Worm (Caenorhabditis elegans) whole organism, L1 larva: Measurements from ENCODE around the gene C53A5.9.

Source experiments
- C34B4.2 ChIP-seq: sonication (generic microtip); optimal IDR thresholded peaks from 2 replicates; lab custom pipeline; 2017; ENCODE audit warnings: mild to moderate bottlenecking, missing genetic modification characterization, missing compliant biosample characterization
- F16B12.6 ChIP-seq: fragments of 150-350 bp; optimal IDR thresholded peaks from 2 replicates; lab custom pipeline; 2014; ENCODE audit warnings: missing biosample characterization, missing genetic modification characterization
- Y116A8C.19 ChIP-seq: sonication (generic microtip); optimal IDR thresholded peaks from 2 replicates; lab custom pipeline; 2016; ENCODE audit warnings: missing compliant biosample characterization, missing genetic modification characterization, borderline replicate concordance
- aly-2 ChIP-seq: fragments of 150-350 bp; optimal IDR thresholded peaks from 2 replicates; lab custom pipeline; 2014; ENCODE audit warnings: missing biosample characterization, missing genetic modification characterization
- ama-1 ChIP-seq: fragments of 150-350 bp; optimal IDR thresholded peaks from 2 replicates; lab custom pipeline; 2014
- ceh-63 ChIP-seq: fragments of 200-800 bp; sonication (Bioruptor generic); optimal IDR thresholded peaks from 2 replicates; lab custom pipeline; 2018; ENCODE audit warnings: mild to moderate bottlenecking, missing genetic modification characterization, missing compliant biosample characterization
- ceh-82 ChIP-seq, 3 experiments: fragments of 150-350 bp in 1 of 3; sonication (generic microtip) in 2 of 3; optimal IDR thresholded peaks; 2 replicates each; lab custom pipeline; 2014 to 2017; ENCODE audit warnings: missing biosample characterization in 3 of 3, missing genetic modification characterization in 3 of 3
- efl-1 ChIP-seq, 4 experiments: fragments of 150-350 bp; optimal IDR thresholded peaks in 3 of 4; peaks in 1 of 4; 1 replicate in 1 of 4; 2 replicates in 3 of 4; lab custom pipeline; 2014; ENCODE audit warnings: missing biosample characterization in 2 of 4, missing genetic modification characterization in 2 of 4, missing genetic modification reagents in 2 of 4
- egl-27 ChIP-seq, 2 experiments: fragments of 150-350 bp in 1 of 2; sonication (generic microtip); optimal IDR thresholded peaks; 3 replicates each; lab custom pipeline; 2017 to 2018; ENCODE audit warnings: missing biosample characterization in 2 of 2, missing genetic modification characterization in 2 of 2, missing genetic modification reagents in 2 of 2
- elt-2 ChIP-seq: sonication (generic microtip); optimal IDR thresholded peaks from 2 replicates; lab custom pipeline; 2016; ENCODE audit warnings: missing genetic modification characterization, mild to moderate bottlenecking, inconsistent platforms, missing compliant biosample characterization, missing genetic modification reagents
- elt-3 ChIP-seq, 6 experiments: fragments of 150-350 bp in 1 of 6; sonication (generic microtip); optimal IDR thresholded peaks; 2 replicates each; lab custom pipeline; 2017 to 2018; ENCODE audit warnings: missing biosample characterization in 6 of 6, missing genetic modification characterization in 6 of 6, inconsistent platforms in 1 of 6
- fkh-8 ChIP-seq: sonication (generic microtip); optimal IDR thresholded peaks from 2 replicates; lab custom pipeline; 2016; ENCODE audit warnings: mild to moderate bottlenecking, missing genetic modification characterization, missing compliant biosample characterization
- fos-1 ChIP-seq: fragments of 150-350 bp; optimal IDR thresholded peaks from 2 replicates; lab custom pipeline; 2014; ENCODE audit warnings: missing biosample characterization, missing genetic modification characterization
- grh-1 ChIP-seq: fragments of 200-800 bp; sonication (Bioruptor generic); IDR thresholded peaks from 2 replicates; pipeline ENCODE4 v1.3.6; 2022; ENCODE audit warnings: missing genetic modification reagents, missing genetic modification characterization, missing compliant biosample characterization
- hlh-17 ChIP-seq: fragments of 200-800 bp; sonication (Bioruptor generic); optimal IDR thresholded peaks from 2 replicates; lab custom pipeline; 2018; ENCODE audit warnings: missing genetic modification characterization, mild to moderate bottlenecking, missing compliant biosample characterization, moderate library complexity, borderline replicate concordance
- hlh-4 ChIP-seq: sonication (generic microtip); optimal IDR thresholded peaks from 2 replicates; lab custom pipeline; 2016; ENCODE audit warnings: mild to moderate bottlenecking, missing genetic modification characterization, missing compliant biosample characterization
- irx-1 ChIP-seq: sonication (generic microtip); optimal IDR thresholded peaks from 2 replicates; lab custom pipeline; 2016; ENCODE audit warnings: missing genetic modification characterization, missing compliant biosample characterization
- lin-13 ChIP-seq: fragments of 150-350 bp; optimal IDR thresholded peaks from 2 replicates; lab custom pipeline; 2014; ENCODE audit warnings: missing biosample characterization, missing genetic modification reagents, missing genetic modification characterization
- lin-35 ChIP-seq, 2 experiments: fragments of 150-350 bp; optimal IDR thresholded peaks; 2 replicates each; lab custom pipeline; 2014; ENCODE audit warnings: missing biosample characterization in 2 of 2, missing genetic modification characterization in 2 of 2, missing genetic modification reagents in 2 of 2
- lin-39 ChIP-seq: fragments of 150-350 bp; optimal IDR thresholded peaks from 2 replicates; lab custom pipeline; 2014; ENCODE audit warnings: missing biosample characterization, missing genetic modification reagents, missing genetic modification characterization
- lir-3 ChIP-seq: sonication (generic microtip); optimal IDR thresholded peaks from 2 replicates; lab custom pipeline; 2016; ENCODE audit warnings: mild to moderate bottlenecking, missing genetic modification characterization, moderate library complexity, missing compliant biosample characterization; ENCODE audit not compliant: poor library complexity
- lsy-2 ChIP-seq, 2 experiments: fragments of 150-350 bp; optimal IDR thresholded peaks; 2 replicates each; lab custom pipeline; 2014; ENCODE audit warnings: missing biosample characterization in 2 of 2, missing genetic modification characterization in 2 of 2
- mab-9 ChIP-seq: fragments of 200-800 bp; sonication (Bioruptor generic); IDR thresholded peaks from 2 replicates; pipeline ENCODE4 v1.3.6; 2022; ENCODE audit warnings: missing genetic modification reagents, missing genetic modification characterization, missing compliant biosample characterization
- nhr-11 ChIP-seq: fragments of 150-350 bp; optimal IDR thresholded peaks from 2 replicates; lab custom pipeline; 2014; ENCODE audit warnings: missing biosample characterization, missing genetic modification characterization
- nhr-85 ChIP-seq: sonication (generic microtip); peaks from one replicate; lab custom pipeline; 2016; ENCODE audit warnings: missing genetic modification characterization, inconsistent platforms, missing compliant biosample characterization
- nhr-90 ChIP-seq: sonication (generic microtip); optimal IDR thresholded peaks from 2 replicates; lab custom pipeline; 2016; ENCODE audit warnings: mild to moderate bottlenecking, missing genetic modification characterization, missing compliant biosample characterization; ENCODE audit not compliant: poor library complexity
- pqm-1 ChIP-seq: sonication (generic microtip); optimal IDR thresholded peaks from 3 replicates; lab custom pipeline; 2017; ENCODE audit warnings: missing biosample characterization, missing genetic modification characterization
- snu-23 ChIP-seq: sonication (generic microtip); optimal IDR thresholded peaks from 2 replicates; lab custom pipeline; 2016; ENCODE audit warnings: missing genetic modification characterization, missing compliant biosample characterization
- unc-130 ChIP-seq: fragments of 150-350 bp; optimal IDR thresholded peaks from 2 replicates; lab custom pipeline; 2017; ENCODE audit warnings: missing biosample characterization, missing genetic modification characterization, inconsistent platforms
- unc-30 ChIP-seq: sonication (generic microtip); optimal IDR thresholded peaks from 2 replicates; lab custom pipeline; 2017; ENCODE audit warnings: missing biosample characterization, missing genetic modification characterization
- ztf-11 ChIP-seq, 2 experiments: sonication (generic microtip); optimal IDR thresholded peaks; 2 replicates each; lab custom pipeline; 2016 to 2017; ENCODE audit warnings: missing genetic modification characterization in 2 of 2, missing biosample characterization in 1 of 2, missing compliant biosample characterization in 1 of 2

C53A5.9 gene

ce11 chrV:14597005-14597680, 38.5 kb upstream of the C53A5.9 start, which contains the start of gene pes-9:
TSS of gene pes-9 (minus strand) at chrV:14597034.
- TF ChIP-seq lin-35 (GFP tag; optimal IDR thresholded peaks at IDR 0.05; lab: Kevin White, UChicago) (peak in 1 of 2 experiments; percentile 4), hlh-4 (no peak), lsy-2 (tag; optimal IDR thresholded peaks at IDR 0.05; lab: Kevin White, UChicago) (no peak), aly-2 (tag; lab: Kevin White, UChicago) (no peak), lir-3 (tag; lab: Kevin White, UChicago) (no peak), hlh-17 (GFP tag; lab: Kevin White, UChicago) (no peak), Y116A8C.19 (no peak), nhr-11 (tag; lab: Kevin White, UChicago) (no peak), snu-23 (no peak), efl-1 (optimal IDR thresholded peaks at IDR 0.05; lab: Kevin White, UChicago) (no peak), efl-1 (GFP tag; optimal IDR thresholded peaks at IDR 0.05 in 1 of 2; lab: Kevin White, UChicago) (peak in 1 of 2 experiments; percentile 9), elt-2 (tag; lab: Kevin White, UChicago) (peak; percentile 42)

ce11 chrV:14595984-14596383, 37.3 kb upstream of the C53A5.9 start:
- TF ChIP-seq elt-2 (tag; lab: Kevin White, UChicago) (peak; percentile 44), C34B4.2 (no peak)

ce11 chrV:14594943-14595342, 36.3 kb upstream of the C53A5.9 start:
- no peak for TF ChIP-seq ama-1 (lab: Kevin White, UChicago)
- TF ChIP-seq egl-27 (tag; optimal IDR thresholded peaks at IDR 0.05; lab: Kevin White, UChicago): no peak

DNA sequence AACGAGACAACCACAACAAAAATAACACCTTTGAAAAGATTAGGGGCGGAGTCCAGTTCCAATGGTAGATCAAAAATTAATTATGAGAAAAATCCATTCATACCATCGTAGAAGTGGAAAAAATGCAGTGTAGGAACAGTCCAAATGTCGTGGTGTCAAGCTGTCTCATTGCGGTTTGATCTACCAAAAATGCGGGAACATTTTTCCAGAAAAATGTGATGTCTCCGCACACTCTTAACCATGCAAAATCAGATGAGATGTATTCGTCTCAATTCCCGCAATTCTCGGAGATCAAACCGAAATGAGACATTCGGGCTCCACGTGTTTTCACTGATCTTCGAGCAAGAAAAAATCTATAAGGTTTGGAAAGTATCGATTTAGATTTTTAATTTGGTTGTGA, 35.4 kb upstream of the C53A5.9 start:
- TF ChIP-seq fkh-8 (tag; lab: Kevin White, UChicago) (no peak), unc-30 (no peak), lin-13 (no peak), egl-27 (tag; optimal IDR thresholded peaks at IDR 0.05; lab: Kevin White, UChicago) (no peak), mab-9 (GFP tag; lab: Robert Waterston, UW) (no peak), elt-3 (tag; optimal IDR thresholded peaks at IDR 0.05; lab: Kevin White, UChicago) (no peak), unc-130 (tag; lab: Kevin White, UChicago) (no peak), nhr-85 (tag; lab: Kevin White, UChicago) (no peak), ztf-11 (tag; optimal IDR thresholded peaks at IDR 0.05; lab: Kevin White, UChicago) (no peak), ama-1 (lab: Kevin White, UChicago) (no peak), F16B12.6 (tag; lab: Kevin White, UChicago) (no peak), pqm-1 (tag; lab: Kevin White, UChicago) (no peak)

- no peak for TF ChIP-seq irx-1
- no peak for TF ChIP-seq lsy-2 (tag; optimal IDR thresholded peaks at IDR 0.05; lab: Kevin White, UChicago)
- no peak for TF ChIP-seq lin-13
- TF ChIP-seq fos-1: no peak
- no peak for TF ChIP-seq ceh-82 (tag; optimal IDR thresholded peaks at IDR 0.05; lab: Kevin White, UChicago)
- TF ChIP-seq elt-3 (tag; optimal IDR thresholded peaks at IDR 0.05; lab: Kevin White, UChicago): no peak
- TF ChIP-seq snu-23: no peak
- TF ChIP-seq nhr-90: no peak
- TF ChIP-seq lin-39 (tag; lab: Kevin White, UChicago): no peak
- no peak for TF ChIP-seq ceh-63 (GFP tag; lab: Kevin White, UChicago)
- TF ChIP-seq lin-35 (GFP tag; optimal IDR thresholded peaks at IDR 0.05; lab: Kevin White, UChicago): no peak
- no peak for TF ChIP-seq grh-1 (GFP tag; lab: Robert Waterston, UW)
- TF ChIP-seq, all 84 proteins: peak for 0
These were observed 26.7 kb upstream of the C53A5.9 start, which contains the start of gene Y40H4A.2 for ce11 chrV:14585351-14585750. TSS of gene Y40H4A.2 (minus strand) at chrV:14585451.
